Worm (Caenorhabditis elegans): ENCODE measurements around the gene gna-1.

Gene gna-1

DNA sequence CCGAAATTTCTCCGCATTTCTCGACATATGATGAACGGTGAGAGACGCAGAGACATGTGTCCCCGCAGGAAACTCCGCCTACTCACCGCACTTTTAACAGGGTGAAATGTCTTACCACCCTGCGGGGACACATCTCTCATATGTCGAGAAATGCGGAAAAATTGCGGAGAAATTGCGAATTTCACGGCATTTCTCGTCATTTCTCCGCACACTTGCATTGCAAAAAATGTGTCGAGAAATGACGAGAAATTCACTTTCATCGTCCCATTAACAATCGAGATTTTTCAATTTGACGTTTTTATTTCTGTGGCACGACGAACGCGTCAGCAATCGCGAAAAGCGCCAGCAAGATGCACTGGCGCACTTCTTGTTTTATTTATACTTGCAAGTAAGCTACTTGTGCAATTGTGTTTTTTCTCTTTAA is 22.0 kb upstream of the gna-1 start, which contains the start of gene K07C5.13 (continued):
- TF ChIP-seq nhr-90 (tag; optimal IDR thresholded peaks at IDR 0.05) (peak; percentile 20), somi-1 (GFP tag; optimal IDR thresholded peaks at IDR 0.05) (peak; percentile 67), lir-1 (GFP tag; conservative IDR thresholded peaks at IDR 0.05) (peak; percentile 87), B0019.2 (GFP tag; conservative IDR thresholded peaks at IDR 0.05) (peak; percentile 70), hrde-1 (tag; optimal IDR thresholded peaks at IDR 0.05; ENCODE audit: borderline replicate concordance) (peak; percentile 29), bed-1 (GFP tag; IDR thresholded peaks at IDR 0.05) (0 out of 2 replicates have a peak, but pooled peaks have one; percentile 51), K12H6.12 (tag; optimal IDR thresholded peaks at IDR 0.05) (peak; percentile 23), pbrm-1 (GFP tag; IDR thresholded peaks at IDR 0.05) (peak; percentile 100), tbp1 (GFP tag; optimal IDR thresholded peaks at IDR 0.05) (peak; percentile 73), F33H1.4 (GFP tag; IDR thresholded peaks at IDR 0.05) (peak; percentile 68), C17E4.6 (GFP tag; IDR thresholded peaks at IDR 0.05) (peak; percentile 87), attf-5 (GFP tag; optimal IDR thresholded peaks at IDR 0.05) (peak; percentile 68), aptf-3 (GFP tag; IDR thresholded peaks at IDR 0.05) (peak; percentile 81; the same call in 1 of the 2 replicates), F37B4.10 (GFP tag; IDR thresholded peaks at IDR 0.05) (peak; percentile 99), ztf-18 (tag; optimal IDR thresholded peaks at IDR 0.05) (peak; percentile 96), madf-3 (GFP tag; IDR thresholded peaks at IDR 0.05) (peak; percentile 93), ztf-28 (GFP tag; IDR thresholded peaks at IDR 0.05) (peak; percentile 88; the same call in 1 of the 2 replicates), ekl-4 (GFP tag; IDR thresholded peaks at IDR 0.05) (peak; percentile 95), F52B5.7 (tag; optimal IDR thresholded peaks at IDR 0.05) (peak; percentile 54), F22D6.2 (tag; optimal IDR thresholded peaks at IDR 0.05) (peak; percentile 48), ceh-100 (GFP tag; IDR thresholded peaks at IDR 0.05) (peak; percentile 67), unc-130 (GFP tag; optimal IDR thresholded peaks at IDR 0.05) (peak; percentile 43), xnd-1 (tag; optimal IDR thresholded peaks at IDR 0.05) (peak; percentile 25), dox-1 (GFP tag; IDR thresholded peaks at IDR 0.05) (peak; percentile 99), lin-26 (GFP tag; IDR thresholded peaks at IDR 0.05) (peak; percentile 79), hmg-1.2 (GFP tag; IDR thresholded peaks at IDR 0.05) (peak; percentile 83), repo-1 (tag; optimal IDR thresholded peaks at IDR 0.05) (peak; percentile 83), F39B2.1 (GFP tag; IDR thresholded peaks at IDR 0.05) (peak; percentile 100), Y67H2A.10 (GFP tag; conservative IDR thresholded peaks at IDR 0.05) (peak; percentile 52; the same call in 1 of the 2 replicates), let-526 (GFP tag; IDR thresholded peaks at IDR 0.05) (peak; percentile 76; the same call in 1 of the 2 replicates), B0336.3 (GFP tag; IDR thresholded peaks at IDR 0.05) (peak; percentile 88), C06A6.2 (GFP tag; conservative IDR thresholded peaks at IDR 0.05) (peak; percentile 93), cebp-2 (GFP tag; IDR thresholded peaks at IDR 0.05) (peak; percentile 72; the same call in 1 of the 2 replicates), ceh-40 (GFP tag; IDR thresholded peaks at IDR 0.05) (0 out of 2 replicates have a peak, but pooled peaks have one; percentile 56), egl-44 (GFP tag; IDR thresholded peaks at IDR 0.05) (peak; percentile 89; the same call in 1 of the 2 replicates)

DNA sequence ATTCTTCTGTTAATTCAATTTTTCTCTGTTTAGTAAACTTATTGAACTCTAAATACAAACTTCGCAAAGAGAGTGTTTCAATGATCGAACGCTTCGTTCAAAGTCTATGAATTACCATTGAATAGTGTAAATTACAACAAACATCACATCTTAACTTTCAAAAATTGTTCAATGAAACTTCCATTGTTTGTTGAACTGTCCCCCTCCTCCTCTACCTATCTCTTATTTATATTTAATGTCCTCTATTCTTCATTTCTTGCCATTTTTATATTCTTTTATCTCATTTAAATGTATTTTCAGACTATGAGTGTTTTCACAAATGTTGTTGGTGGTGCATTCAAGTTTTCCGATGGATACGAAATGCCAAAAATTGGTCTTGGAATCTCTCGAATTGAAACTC is 19.2 kb upstream of the gna-1 start, which contains the start of gene K07C5.2:
TSS of gene K07C5.2 (plus strand) at position 301 of the 400 bp plus-strand sequence.
- no peak for TF ChIP-seq pha-4 (tag; optimal IDR thresholded peaks at IDR 0.05)
- no peak for TF ChIP-seq madf-8 (GFP tag; conservative IDR thresholded peaks at IDR 0.05)
- no peak for TF ChIP-seq Y53G8AR.9 (GFP tag; conservative IDR thresholded peaks at IDR 0.05)
- no peak for TF ChIP-seq die-1 (tag; optimal IDR thresholded peaks at IDR 0.05)
- no peak for TF ChIP-seq lin-35 (GFP tag; optimal IDR thresholded peaks at IDR 0.05)
- TF ChIP-seq F10E7.11 (tag; optimal IDR thresholded peaks at IDR 0.05): no peak
- no peak for TF ChIP-seq ceh-27 (GFP tag; optimal IDR thresholded peaks at IDR 0.05)
- no peak for TF ChIP-seq hlh-26 (GFP tag; conservative IDR thresholded peaks at IDR 0.05)
- TF ChIP-seq tlf-1 (GFP tag; optimal IDR thresholded peaks at IDR 0.05): no peak
- no peak for TF ChIP-seq Y79H2A.3 (GFP tag; conservative IDR thresholded peaks at IDR 0.05)
- TF ChIP-seq lag-1 (GFP tag; IDR thresholded peaks at IDR 0.05): no peak
- TF ChIP-seq mes-4 (tag; optimal IDR thresholded peaks at IDR 0.05): no peak
- TF ChIP-seq T07F8.4 (tag; optimal IDR thresholded peaks at IDR 0.05): no peak
- TF ChIP-seq Y53F4B.3 (GFP tag; IDR thresholded peaks at IDR 0.05): no peak
- no peak for TF ChIP-seq rcor-1 (GFP tag; IDR thresholded peaks at IDR 0.05)
- TF ChIP-seq dpl-1 (GFP tag; optimal IDR thresholded peaks at IDR 0.05): no peak
